Worm (Caenorhabditis elegans): ENCODE results near the gene T07F8.4.

ce11 chrII:7098578-7098977, 33.3 kb downstream of the T07F8.4 start, which contains the start of gene mct-5:
- no peak for TF ChIP-seq lin-39 (tag; optimal IDR thresholded peaks at IDR 0.05)
- no peak for TF ChIP-seq ztf-4 (tag; optimal IDR thresholded peaks at IDR 0.05)
- no peak for TF ChIP-seq aly-2 (tag; optimal IDR thresholded peaks at IDR 0.05)
- TF ChIP-seq R02D3.7 (tag; optimal IDR thresholded peaks at IDR 0.05): no peak
- TF ChIP-seq mdl-1 (tag; optimal IDR thresholded peaks at IDR 0.05): no peak
- no peak for TF ChIP-seq nhr-6 (tag; optimal IDR thresholded peaks at IDR 0.05)
- TF ChIP-seq snpc-4 (tag; optimal IDR thresholded peaks at IDR 0.05): no peak
- no peak for TF ChIP-seq skn-1 (tag; optimal IDR thresholded peaks at IDR 0.05)
- TF ChIP-seq nhr-11 (tag; optimal IDR thresholded peaks at IDR 0.05): no peak
- TF ChIP-seq ztf-1 (GFP tag; conservative IDR thresholded peaks at IDR 0.05): no peak
- no peak for TF ChIP-seq ceh-16 (tag; optimal IDR thresholded peaks at IDR 0.05)
- no peak for TF ChIP-seq ceh-82 (tag; optimal IDR thresholded peaks at IDR 0.05)
- TF ChIP-seq nhr-12 (tag; optimal IDR thresholded peaks at IDR 0.05): no peak
